Fruit fly (Drosophila melanogaster) whole organism, embryonic: ENCODE measurements around the gene CG14650.

Source experiments
- Abd-B ChIP-seq: fragments of 200-800 bp; sonication (Bioruptor generic); optimal IDR thresholded peaks from 2 replicates; lab custom pipeline; 2018; ENCODE audit warnings: missing biosample characterization, mild to moderate bottlenecking, missing genetic modification characterization, moderate library complexity
- Antp ChIP-seq: fragments of 200-800 bp; sonication (Bioruptor generic); optimal IDR thresholded peaks from 3 replicates; lab custom pipeline; 2016; ENCODE audit warnings: missing biosample characterization, missing genetic modification characterization
- Awh ChIP-seq: fragments of 200-800 bp; sonication (Bioruptor generic); IDR thresholded peaks from 2 replicates; pipeline ENCODE4, ENCODE4 v1.3.6; 2022; ENCODE audit warnings: missing biosample characterization, missing genetic modification characterization
- B-H2 ChIP-seq: fragments of 200-800 bp; sonication (Bioruptor generic); optimal IDR thresholded peaks from 2 replicates; lab custom pipeline; 2018; ENCODE audit warnings: missing biosample characterization, mild to moderate bottlenecking, missing genetic modification characterization
- Bteb2 ChIP-seq: fragments of 200-800 bp; sonication (Bioruptor generic); optimal IDR thresholded peaks from 2 replicates; lab custom pipeline; 2016; ENCODE audit warnings: missing biosample characterization, missing genetic modification characterization
- CG10543 ChIP-seq: fragments of 200-800 bp; sonication (Bioruptor generic); optimal IDR thresholded peaks from 3 replicates; lab custom pipeline; 2017; ENCODE audit warnings: missing biosample characterization, mild to moderate bottlenecking, missing genetic modification characterization, moderate library complexity
- CG11093 ChIP-seq: fragments of 200-800 bp; sonication (Bioruptor generic); IDR thresholded peaks from 3 replicates; pipeline ENCODE4 v1.3.6; 2022; ENCODE audit warnings: missing biosample characterization, missing genetic modification characterization
- CG12391 ChIP-seq: fragments of 200-800 bp; sonication (Bioruptor generic); optimal IDR thresholded peaks from 3 replicates; lab custom pipeline; 2018; ENCODE audit warnings: missing biosample characterization, mild to moderate bottlenecking, missing genetic modification characterization, moderate library complexity
- CG13287 ChIP-seq: fragments of 200-800 bp; sonication (Bioruptor generic); IDR thresholded peaks from 2 replicates; pipeline ENCODE4 v1.3.6; 2022; ENCODE audit warnings: missing biosample characterization, missing genetic modification characterization; ENCODE audit not compliant: partially characterized antibody
- CG13894 ChIP-seq: fragments of 200-800 bp; sonication (Bioruptor generic); optimal IDR thresholded peaks from 3 replicates; lab custom pipeline; 2018; ENCODE audit warnings: missing biosample characterization, mild to moderate bottlenecking, missing genetic modification characterization, moderate library complexity
- CG15011 ChIP-seq: fragments of 200-800 bp; sonication (Bioruptor generic); optimal IDR thresholded peaks from 3 replicates; lab custom pipeline; 2018; ENCODE audit warnings: missing biosample characterization, mild to moderate bottlenecking, missing genetic modification characterization
- CG16863 ChIP-seq: fragments of 200-800 bp; sonication (Bioruptor generic); optimal IDR thresholded peaks from 3 replicates; lab custom pipeline; 2016; ENCODE audit warnings: missing biosample characterization, missing genetic modification characterization
- CG17359 ChIP-seq: fragments of 200-800 bp; sonication (Bioruptor generic); optimal IDR thresholded peaks from 3 replicates; lab custom pipeline; 2018; ENCODE audit warnings: missing biosample characterization, mild to moderate bottlenecking, missing genetic modification characterization, moderate library complexity
- CG17568 ChIP-seq: fragments of 200-800 bp; sonication (Bioruptor generic); optimal IDR thresholded peaks from 2 replicates; lab custom pipeline; 2018; ENCODE audit warnings: missing biosample characterization, mild to moderate bottlenecking, missing genetic modification characterization, moderate library complexity
- CG18011 ChIP-seq: fragments of 200-800 bp; sonication (Bioruptor generic); optimal IDR thresholded peaks from 2 replicates; lab custom pipeline; 2017; ENCODE audit warnings: missing biosample characterization, missing genetic modification characterization, mild to moderate bottlenecking, moderate library complexity, missing genotype
- CG18619 ChIP-seq: fragments of 200-800 bp; sonication (Bioruptor generic); optimal IDR thresholded peaks from 3 replicates; lab custom pipeline; 2017; ENCODE audit warnings: missing biosample characterization, mild to moderate bottlenecking, missing genetic modification characterization
- CG31441 ChIP-seq: fragments of 200-800 bp; sonication (Bioruptor generic); IDR thresholded peaks from 2 replicates; pipeline ENCODE4 v1.3.6; 2022; ENCODE audit warnings: missing biosample characterization, missing genetic modification characterization
- CG34224 ChIP-seq: fragments of 200-800 bp; sonication (Bioruptor generic); IDR thresholded peaks from 3 replicates; pipeline ENCODE4 v1.3.6; 2022; ENCODE audit warnings: missing biosample characterization, missing genetic modification characterization; ENCODE audit not compliant: partially characterized antibody
- CG7357 ChIP-seq: fragments of 200-800 bp; sonication (Bioruptor generic); IDR thresholded peaks from 3 replicates; pipeline ENCODE4 v1.3.6; 2022; ENCODE audit warnings: missing biosample characterization, missing genetic modification characterization
- CG8765 ChIP-seq: fragments of 200-800 bp; sonication (Bioruptor generic); IDR thresholded peaks from 2 replicates; pipeline ENCODE4 v1.3.6; 2022; ENCODE audit warnings: missing biosample characterization, missing genetic modification characterization
- CTCF ChIP-seq: fragments of 200-800 bp; sonication (Bioruptor generic); optimal IDR thresholded peaks from 2 replicates; lab custom pipeline; 2017; ENCODE audit warnings: missing biosample characterization, mild to moderate bottlenecking, missing genetic modification characterization, moderate library complexity
- D ChIP-seq, 2 experiments: fragments of 200-800 bp in 1 of 2; fragments of >200 bp in 1 of 2; sonication (Bioruptor generic) in 1 of 2; optimal IDR thresholded peaks; 2 replicates in 1 of 2; 3 replicates in 1 of 2; lab custom pipeline; 2017; ENCODE audit warnings: mild to moderate bottlenecking in 1 of 2, missing biosample characterization in 1 of 2, missing genetic modification characterization in 1 of 2, missing genetic modification reagents in 1 of 2
- Dbx ChIP-seq: fragments of 200-800 bp; sonication (Bioruptor generic); IDR thresholded peaks from 3 replicates; pipeline ENCODE4 v1.3.6; 2022; ENCODE audit warnings: missing biosample characterization, missing genetic modification characterization
- Doc2 ChIP-seq: fragments of 200-800 bp; sonication (Bioruptor generic); IDR thresholded peaks from 2 replicates; pipeline ENCODE4 v1.3.6; 2022; ENCODE audit warnings: missing biosample characterization, missing genetic modification characterization
- Dref ChIP-seq: fragments of 200-800 bp; sonication (Bioruptor generic); IDR thresholded peaks from 2 replicates; pipeline ENCODE4 v1.3.6; 2022; ENCODE audit warnings: missing biosample characterization, missing genetic modification characterization
- E2f2 ChIP-seq: fragments of 200-800 bp; sonication (Bioruptor generic); IDR thresholded peaks from 2 replicates; pipeline ENCODE4 v1.3.6; 2022; ENCODE audit warnings: missing biosample characterization, missing genetic modification characterization
- HmgZ ChIP-seq: fragments of 200-800 bp; sonication (Bioruptor generic); optimal IDR thresholded peaks from 2 replicates; lab custom pipeline; 2018; ENCODE audit warnings: missing biosample characterization, mild to moderate bottlenecking, missing genetic modification characterization
- Hmx ChIP-seq: fragments of 200-800 bp; sonication (Bioruptor generic); optimal IDR thresholded peaks from 2 replicates; lab custom pipeline; 2016; ENCODE audit warnings: missing biosample characterization, missing genetic modification characterization
- Neu2 ChIP-seq: fragments of 200-800 bp; sonication (Bioruptor generic); optimal IDR thresholded peaks from 3 replicates; lab custom pipeline; 2016; ENCODE audit warnings: missing biosample characterization, missing genetic modification characterization, borderline replicate concordance
- Nf-YA ChIP-seq: fragments of 200-800 bp; sonication (Bioruptor generic); IDR thresholded peaks from 2 replicates; pipeline ENCODE4 v1.3.6; 2022; ENCODE audit warnings: missing biosample characterization, missing genetic modification characterization
- Oli ChIP-seq: fragments of 200-800 bp; sonication (Bioruptor generic); optimal IDR thresholded peaks from 2 replicates; lab custom pipeline; 2018; ENCODE audit warnings: missing biosample characterization, mild to moderate bottlenecking, missing genetic modification characterization, moderate library complexity
- TFAM ChIP-seq: fragments of 200-800 bp; sonication (Bioruptor generic); optimal IDR thresholded peaks from 2 replicates; lab custom pipeline; 2017; ENCODE audit warnings: missing biosample characterization, missing genetic modification characterization, inconsistent platforms
- ash1 ChIP-seq: fragments of 200-800 bp; sonication (Bioruptor generic); optimal IDR thresholded peaks from 2 replicates; lab custom pipeline; 2018; ENCODE audit warnings: missing biosample characterization, mild to moderate bottlenecking, missing genetic modification characterization
- cato ChIP-seq: fragments of 200-800 bp; sonication (Bioruptor generic); optimal IDR thresholded peaks from 2 replicates; lab custom pipeline; 2016; ENCODE audit warnings: missing biosample characterization, missing genetic modification characterization, borderline replicate concordance
- dimm ChIP-seq: fragments of 200-800 bp; sonication (Bioruptor generic); IDR thresholded peaks from 2 replicates; pipeline ENCODE4 v1.3.6; 2022; ENCODE audit warnings: missing biosample characterization, missing genetic modification characterization
- exex ChIP-seq: fragments of 200-800 bp; sonication (Bioruptor generic); optimal IDR thresholded peaks from 4 replicates; lab custom pipeline; 2018; ENCODE audit warnings: missing biosample characterization, mild to moderate bottlenecking, missing genetic modification characterization, moderate library complexity
- eyg ChIP-seq: fragments of 200-800 bp; sonication (Bioruptor generic); optimal IDR thresholded peaks from 3 replicates; lab custom pipeline; 2016; ENCODE audit warnings: missing biosample characterization, missing genetic modification characterization
- grn ChIP-seq: fragments of 200-800 bp; sonication (Bioruptor generic); optimal IDR thresholded peaks from 3 replicates; lab custom pipeline; 2017; ENCODE audit warnings: missing biosample characterization, missing genetic modification characterization
- hb ChIP-seq: fragments of 200-800 bp; sonication (Bioruptor generic); IDR thresholded peaks from 3 replicates; pipeline ENCODE4 v1.3.6; 2022; ENCODE audit warnings: missing biosample characterization, missing genetic modification characterization; ENCODE audit not compliant: partially characterized antibody
- insv ChIP-seq, 2 experiments: fragments of 200-800 bp; sonication (Bioruptor generic); optimal IDR thresholded peaks; 3 replicates each; lab custom pipeline; 2016 to 2018; ENCODE audit warnings: missing biosample characterization in 2 of 2, missing genetic modification characterization in 2 of 2
- otp ChIP-seq: fragments of 200-800 bp; sonication (Bioruptor generic); IDR thresholded peaks from 3 replicates; pipeline ENCODE4, ENCODE4 v1.3.6; 2022; ENCODE audit warnings: missing biosample characterization, missing genetic modification characterization
- pita ChIP-seq: fragments of 200-800 bp; sonication (Bioruptor generic); optimal IDR thresholded peaks from 2 replicates; lab custom pipeline; 2017; ENCODE audit warnings: missing biosample characterization, mild to moderate bottlenecking, missing genetic modification characterization
- row ChIP-seq: fragments of 200-800 bp; sonication (Bioruptor generic); IDR thresholded peaks from 3 replicates; pipeline ENCODE4 v1.3.6; 2022; ENCODE audit warnings: missing biosample characterization, missing genetic modification characterization
- salm ChIP-seq: fragments of 200-800 bp; sonication (Bioruptor generic); optimal IDR thresholded peaks from 2 replicates; lab custom pipeline; 2018; ENCODE audit warnings: missing biosample characterization, mild to moderate bottlenecking, missing genetic modification characterization
- sqz ChIP-seq: fragments of 200-800 bp; sonication (Bioruptor generic); optimal IDR thresholded peaks from 3 replicates; lab custom pipeline; 2018; ENCODE audit warnings: missing biosample characterization, mild to moderate bottlenecking, missing genetic modification characterization
- vvl ChIP-seq: fragments of 200-800 bp; sonication (Bioruptor generic); IDR thresholded peaks from 2 replicates; pipeline ENCODE4 v1.3.6; 2022; ENCODE audit warnings: missing biosample characterization, missing genetic modification characterization
- wek ChIP-seq: fragments of 200-800 bp; sonication (Bioruptor generic); optimal IDR thresholded peaks from 3 replicates; lab custom pipeline; 2018; ENCODE audit warnings: missing biosample characterization, mild to moderate bottlenecking, missing genetic modification characterization, moderate library complexity
- z ChIP-seq: fragments of 200-800 bp; sonication (Bioruptor generic); IDR thresholded peaks from 3 replicates; pipeline ENCODE4 v1.3.6; 2022; ENCODE audit warnings: missing biosample characterization, missing genetic modification characterization
- zf30C ChIP-seq: fragments of 200-800 bp; sonication (Bioruptor generic); optimal IDR thresholded peaks from 3 replicates; lab custom pipeline; 2018; ENCODE audit warnings: missing biosample characterization, mild to moderate bottlenecking, missing genetic modification characterization

CG14650 gene

dm6 chr3R:4428585-4429464 lies 8.4 kb upstream of the CG14650 start, which contains the start of gene srl:
TSS of gene srl (minus strand) at chr3R:4429335.
- TF ChIP-seq otp (0 out of 3 replicates have a peak, but pooled peaks have one; percentile 5), CG16863 (GFP tag; lab: Kevin White, UChicago) (no peak), CG18619 (no peak), CG18011 (GFP tag; lab: Kevin White, UChicago) (peak; percentile 7), CG12391 (no peak), CG17568 (no peak), HmgZ (tag; lab: Kevin White, UChicago) (peak; percentile 51), cato (no peak), B-H2 (GFP tag; lab: Kevin White, UChicago) (no peak), Abd-B (GFP tag; lab: Kevin White, UChicago) (no peak), Antp (GFP tag; lab: Kevin White, UChicago) (no peak), CG15011 (no peak), z (no peak), CG13287 (peak; percentile 52; the same call in 1 of the 2 replicates), Dbx (GFP tag; lab: Robert Waterston, UW) (peak; percentile 32; the same call in 2 of the 3 replicates), CTCF (GFP tag; lab: Kevin White, UChicago) (peak; percentile 4), sqz (GFP tag; lab: Kevin White, UChicago) (no peak), Awh (GFP tag; lab: Robert Waterston, UW) (no peak), ash1 (GFP tag; lab: Kevin White, UChicago) (no peak), Oli (tag; lab: Kevin White, UChicago) (no peak), dimm (no peak), CG31441 (GFP tag; lab: Robert Waterston, UW) (no peak), CG34224 (GFP tag; lab: Robert Waterston, UW) (no peak; the same call in 2 of the 3 replicates), vvl (GFP tag; lab: Robert Waterston, UW) (no peak; the same call in 1 of the 2 replicates), Doc2 (no peak), eyg (GFP tag; lab: Kevin White, UChicago) (no peak), hb (GFP tag; lab: Robert Waterston, UW) (no peak), TFAM (GFP tag; lab: Kevin White, UChicago) (no peak), exex (no peak), E2f2 (GFP tag; lab: Robert Waterston, UW) (peak; percentile 83), Bteb2 (GFP tag; lab: Kevin White, UChicago) (no peak), CG7357 (no peak), CG13894 (tag; lab: Kevin White, UChicago) (no peak), Neu2 (no peak), pita (GFP tag; lab: Kevin White, UChicago) (no peak), D (optimal IDR thresholded peaks at IDR 0.05; lab: Kevin White, UChicago) (peak; percentile 29), D (GFP tag; optimal IDR thresholded peaks at IDR 0.05; lab: Kevin White, UChicago) (no peak), CG8765 (GFP tag; lab: Robert Waterston, UW) (no peak), Dref (GFP tag; lab: Robert Waterston, UW) (no peak), Nf-YA (GFP tag; lab: Robert Waterston, UW) (no peak), Hmx (no peak), wek (peak; percentile 42), insv (GFP tag; optimal IDR thresholded peaks at IDR 0.05; lab: Kevin White, UChicago) (no peak), CG17359 (no peak), CG10543 (GFP tag; lab: Kevin White, UChicago) (peak; percentile 51), row (peak; percentile 13; the same call in 1 of the 3 replicates), salm (tag; lab: Kevin White, UChicago) (no peak), zf30C (no peak), CG11093 (no peak), grn (GFP tag; lab: Kevin White, UChicago) (no peak)
